Worm (Caenorhabditis elegans): ENCODE measurements around the gene T19D12.1.

- TF ChIP-seq dmd-9 (GFP tag; IDR thresholded peaks at IDR 0.05) (no peak), dve-1 (tag; optimal IDR thresholded peaks at IDR 0.05; ENCODE audit: insufficient read depth) (no peak), ceh-28 (tag; optimal IDR thresholded peaks at IDR 0.05) (no peak)
These were observed 42.3 kb downstream of the T19D12.1 start for ce11 chrII:6708980-6709379.
